Fruit fly (Drosophila melanogaster) whole organism, embryonic: Measurements from ENCODE around the gene Pa1.
A peak's percentile ranks its signal among the peaks of the same experiment; 100 is the strongest.

Experiments
- Abd-B ChIP-seq: fragments of 200-800 bp; sonication (Bioruptor generic); optimal IDR thresholded peaks from 2 replicates; lab custom pipeline; 2018; ENCODE audit warnings: missing biosample characterization, mild to moderate bottlenecking, missing genetic modification characterization, moderate library complexity
- Asciz ChIP-seq: fragments of 200-800 bp; sonication (Bioruptor generic); optimal IDR thresholded peaks from 2 replicates; lab custom pipeline; 2017; ENCODE audit warnings: missing biosample characterization, mild to moderate bottlenecking, missing genetic modification characterization, missing genetic modification reagents
- B-H2 ChIP-seq: fragments of 200-800 bp; sonication (Bioruptor generic); optimal IDR thresholded peaks from 2 replicates; lab custom pipeline; 2018; ENCODE audit warnings: missing biosample characterization, mild to moderate bottlenecking, missing genetic modification characterization
- Bdp1 ChIP-seq: fragments of 200-800 bp; sonication (Bioruptor generic); optimal IDR thresholded peaks from 3 replicates; lab custom pipeline; 2016; ENCODE audit warnings: missing biosample characterization, missing genetic modification characterization
- C15 ChIP-seq: fragments of 200-800 bp; sonication (Bioruptor generic); IDR thresholded peaks from 3 replicates; pipeline ENCODE4 v1.3.6; 2022; ENCODE audit warnings: missing biosample characterization, missing genetic modification characterization
- CG1024 ChIP-seq: fragments of 200-800 bp; sonication (Bioruptor generic); IDR thresholded peaks from 2 replicates; pipeline ENCODE4 v1.3.6; 2022; ENCODE audit warnings: missing biosample characterization, missing genetic modification characterization
- CG11560 ChIP-seq: fragments of 200-800 bp; sonication (Bioruptor generic); IDR thresholded peaks from 3 replicates; pipeline ENCODE4 v1.3.6; 2022; ENCODE audit warnings: missing biosample characterization, missing genetic modification characterization
- CG1529 ChIP-seq: fragments of 200-800 bp; sonication (Bioruptor generic); optimal IDR thresholded peaks from 3 replicates; lab custom pipeline; 2018; ENCODE audit warnings: missing biosample characterization, missing genetic modification characterization
- CG17328 ChIP-seq: fragments of 200-800 bp; sonication (Bioruptor generic); IDR thresholded peaks from 2 replicates; pipeline ENCODE4 v1.3.6; 2022; ENCODE audit warnings: missing biosample characterization, missing genetic modification characterization
- CG17912 ChIP-seq: fragments of 200-800 bp; sonication (Bioruptor generic); optimal IDR thresholded peaks from 2 replicates; lab custom pipeline; 2018; ENCODE audit warnings: missing biosample characterization, mild to moderate bottlenecking, missing genetic modification characterization
- CG18599 ChIP-seq: fragments of 200-800 bp; sonication (Bioruptor generic); optimal IDR thresholded peaks from 3 replicates; lab custom pipeline; 2017; ENCODE audit warnings: missing biosample characterization, missing genetic modification characterization, mild to moderate bottlenecking, moderate library complexity, missing genetic modification reagents
- CG4360 ChIP-seq: fragments of 200-800 bp; sonication (Bioruptor generic); IDR thresholded peaks from 2 replicates; pipeline ENCODE4 v1.3.6; 2022; ENCODE audit warnings: missing biosample characterization, missing genetic modification characterization
- CG5180 ChIP-seq: fragments of 200-800 bp; sonication (Bioruptor generic); optimal IDR thresholded peaks from 3 replicates; lab custom pipeline; 2017; ENCODE audit warnings: missing biosample characterization, missing genetic modification characterization, mild to moderate bottlenecking, moderate library complexity, missing genetic modification reagents
- CG7786 ChIP-seq: fragments of 200-800 bp; sonication (Bioruptor generic); optimal IDR thresholded peaks from 2 replicates; lab custom pipeline; 2016; ENCODE audit warnings: missing biosample characterization, missing genetic modification characterization
- CG7839 ChIP-seq: fragments of 200-800 bp; sonication (Bioruptor generic); optimal IDR thresholded peaks from 3 replicates; lab custom pipeline; 2018; ENCODE audit warnings: missing biosample characterization, mild to moderate bottlenecking, missing genetic modification characterization, moderate library complexity
- CG8290 ChIP-seq, 3 experiments: fragments of 200-800 bp; sonication (Bioruptor generic); optimal IDR thresholded peaks; 2 replicates each; lab custom pipeline; 2016 to 2019; ENCODE audit warnings: missing biosample characterization in 3 of 3, missing genetic modification characterization in 3 of 3, mild to moderate bottlenecking in 2 of 3, moderate library complexity in 1 of 3
- CkIIα-i1 ChIP-seq: fragments of 200-800 bp; sonication (Bioruptor generic); IDR thresholded peaks from 2 replicates; pipeline ENCODE4 v1.3.6; 2022; ENCODE audit warnings: missing biosample characterization, missing genetic modification characterization
- Dref ChIP-seq: fragments of 200-800 bp; sonication (Bioruptor generic); IDR thresholded peaks from 2 replicates; pipeline ENCODE4 v1.3.6; 2022; ENCODE audit warnings: missing biosample characterization, missing genetic modification characterization
- Ets97D ChIP-seq: fragments of 200-800 bp; sonication (Bioruptor generic); optimal IDR thresholded peaks from 3 replicates; lab custom pipeline; 2016; ENCODE audit warnings: missing biosample characterization, missing genetic modification characterization
- Gsc ChIP-seq: fragments of 200-800 bp; sonication (Bioruptor generic); IDR thresholded peaks from 2 replicates; pipeline ENCODE4 v1.3.6; 2022; ENCODE audit warnings: missing biosample characterization, missing genetic modification characterization
- Hmr ChIP-seq: fragments of 200-800 bp; sonication (Bioruptor generic); optimal IDR thresholded peaks from 3 replicates; lab custom pipeline; 2017; ENCODE audit warnings: mild to moderate bottlenecking, missing biosample characterization, missing genetic modification reagents, missing genetic modification characterization
- Lpt ChIP-seq: fragments of >200 bp; optimal IDR thresholded peaks from 2 replicates; lab custom pipeline; 2018; ENCODE audit warnings: missing biosample characterization, missing genetic modification characterization
- MESR4 ChIP-seq: fragments of 200-800 bp; sonication (Bioruptor generic); optimal IDR thresholded peaks from 2 replicates; lab custom pipeline; 2018; ENCODE audit warnings: missing biosample characterization, mild to moderate bottlenecking, missing genetic modification characterization, moderate library complexity
- Rfx ChIP-seq: fragments of 200-800 bp; sonication (Bioruptor generic); IDR thresholded peaks from 2 replicates; pipeline ENCODE4 v1.3.6; 2022; ENCODE audit warnings: missing biosample characterization, missing genetic modification characterization
- Trl ChIP-seq, 3 experiments: fragments of >200 bp in 2 of 3; fragments of 200-800 bp in 1 of 3; sonication (Bioruptor generic) in 1 of 3; optimal IDR thresholded peaks; 2 replicates in 1 of 3; 3 replicates in 2 of 3; lab custom pipeline; 2016 to 2017; ENCODE audit warnings: missing biosample characterization in 1 of 3, missing genetic modification characterization in 1 of 3
- amos ChIP-seq: fragments of 200-800 bp; sonication (Bioruptor generic); IDR thresholded peaks from 2 replicates; pipeline ENCODE4 v1.3.6; 2022; ENCODE audit warnings: missing biosample characterization, missing genetic modification characterization; ENCODE audit not compliant: partially characterized antibody
- ara ChIP-seq: fragments of 200-800 bp; sonication (Bioruptor generic); IDR thresholded peaks from 2 replicates; pipeline ENCODE4 v1.3.6; 2022; ENCODE audit warnings: missing biosample characterization, missing genetic modification characterization
- bsh ChIP-seq, 2 experiments: fragments of 200-800 bp; sonication (Bioruptor generic); optimal IDR thresholded peaks; 2 replicates each; lab custom pipeline; 2017 to 2018; ENCODE audit warnings: mild to moderate bottlenecking in 2 of 2, missing biosample characterization in 2 of 2, missing genetic modification characterization in 2 of 2, moderate library complexity in 1 of 2
- crc ChIP-seq: fragments of 200-800 bp; sonication (Bioruptor generic); optimal IDR thresholded peaks from 2 replicates; lab custom pipeline; 2016; ENCODE audit warnings: missing biosample characterization, missing genetic modification characterization
- crp ChIP-seq, 2 experiments: fragments of 200-800 bp; sonication (Bioruptor generic); optimal IDR thresholded peaks; 2 replicates in 1 of 2; 3 replicates in 1 of 2; lab custom pipeline; 2017; ENCODE audit warnings: missing biosample characterization in 2 of 2, missing genetic modification characterization in 2 of 2, mild to moderate bottlenecking in 1 of 2, moderate library complexity in 1 of 2
- cwo ChIP-seq: fragments of 200-800 bp; sonication (Bioruptor generic); optimal IDR thresholded peaks from 3 replicates; lab custom pipeline; 2017; ENCODE audit warnings: missing biosample characterization, missing genetic modification characterization, mild to moderate bottlenecking, moderate library complexity, missing genetic modification reagents
- dmrt11E ChIP-seq: fragments of 200-800 bp; sonication (Bioruptor generic); optimal IDR thresholded peaks from 3 replicates; lab custom pipeline; 2018; ENCODE audit warnings: missing biosample characterization, mild to moderate bottlenecking, missing genetic modification characterization, moderate library complexity
- dmrt99B ChIP-seq: fragments of 200-800 bp; sonication (Bioruptor generic); optimal IDR thresholded peaks from 2 replicates; lab custom pipeline; 2018; ENCODE audit warnings: missing biosample characterization, mild to moderate bottlenecking, missing genetic modification characterization, moderate library complexity
- grn ChIP-seq: fragments of 200-800 bp; sonication (Bioruptor generic); optimal IDR thresholded peaks from 3 replicates; lab custom pipeline; 2017; ENCODE audit warnings: missing biosample characterization, missing genetic modification characterization
- h ChIP-seq: fragments of >200 bp; optimal IDR thresholded peaks from 2 replicates; lab custom pipeline; 2017
- hbn ChIP-seq: fragments of 200-800 bp; sonication (Bioruptor generic); IDR thresholded peaks from 2 replicates; pipeline ENCODE4 v1.3.6; 2022; ENCODE audit warnings: missing biosample characterization, missing genetic modification characterization; ENCODE audit not compliant: partially characterized antibody
- her ChIP-seq: fragments of 200-800 bp; sonication (Bioruptor generic); optimal IDR thresholded peaks from 2 replicates; lab custom pipeline; 2016; ENCODE audit warnings: missing biosample characterization, missing genetic modification characterization
- inv ChIP-seq: fragments of 200-800 bp; sonication (Bioruptor generic); IDR thresholded peaks from 2 replicates; pipeline ENCODE4 v1.3.6; 2022; ENCODE audit warnings: missing biosample characterization, missing genetic modification characterization; ENCODE audit not compliant: partially characterized antibody
- lov ChIP-seq, 2 experiments: fragments of 200-800 bp in 1 of 2; fragments of >200 bp in 1 of 2; sonication (Bioruptor generic) in 1 of 2; IDR thresholded peaks in 1 of 2; optimal IDR thresholded peaks in 1 of 2; 2 replicates in 1 of 2; 3 replicates in 1 of 2; pipeline versions ENCODE4 v1.3.6 to Lab custom; 2017 to 2022; ENCODE audit warnings: missing biosample characterization in 1 of 2, missing genetic modification characterization in 1 of 2
- nerfin-1 ChIP-seq: fragments of 200-800 bp; sonication (Bioruptor generic); optimal IDR thresholded peaks from 3 replicates; lab custom pipeline; 2019; ENCODE audit warnings: missing biosample characterization, mild to moderate bottlenecking, missing genetic modification characterization, moderate library complexity
- nom ChIP-seq: fragments of 200-800 bp; sonication (Bioruptor generic); optimal IDR thresholded peaks from 2 replicates; lab custom pipeline; 2017; ENCODE audit warnings: missing biosample characterization, missing genetic modification characterization, mild to moderate bottlenecking, moderate library complexity, missing genetic modification reagents
- otp ChIP-seq: fragments of 200-800 bp; sonication (Bioruptor generic); IDR thresholded peaks from 3 replicates; pipeline ENCODE4, ENCODE4 v1.3.6; 2022; ENCODE audit warnings: missing biosample characterization, missing genetic modification characterization
- pros ChIP-seq: fragments of 200-800 bp; sonication (Bioruptor generic); optimal IDR thresholded peaks from 3 replicates; lab custom pipeline; 2019; ENCODE audit warnings: missing biosample characterization, mild to moderate bottlenecking, missing genetic modification characterization, moderate library complexity
- ro ChIP-seq: fragments of 200-800 bp; sonication (Bioruptor generic); IDR thresholded peaks from 2 replicates; pipeline ENCODE4 v1.3.6; 2022; ENCODE audit warnings: missing biosample characterization, missing genetic modification characterization
- slp2 ChIP-seq: fragments of 200-800 bp; sonication (Bioruptor generic); optimal IDR thresholded peaks from 2 replicates; lab custom pipeline; 2016; ENCODE audit warnings: missing biosample characterization, missing genetic modification characterization
- sr ChIP-seq: fragments of 200-800 bp; sonication (Bioruptor generic); IDR thresholded peaks from 3 replicates; pipeline ENCODE4 v1.3.6; 2022; ENCODE audit warnings: missing biosample characterization, missing genetic modification characterization
- tup ChIP-seq: fragments of 200-800 bp; sonication (Bioruptor generic); optimal IDR thresholded peaks from 2 replicates; lab custom pipeline; 2016; ENCODE audit warnings: missing biosample characterization, mild to moderate bottlenecking, missing genetic modification characterization, moderate library complexity
- usp ChIP-seq: fragments of >200 bp; optimal IDR thresholded peaks from 2 replicates; lab custom pipeline; 2017; ENCODE audit warnings: missing biosample characterization, missing genetic modification characterization
- z ChIP-seq: fragments of 200-800 bp; sonication (Bioruptor generic); IDR thresholded peaks from 3 replicates; pipeline ENCODE4 v1.3.6; 2022; ENCODE audit warnings: missing biosample characterization, missing genetic modification characterization

Pa1 gene

dm6 chrX:11351351-11351750, 7.7 kb upstream of the Pa1 start (continued):
- TF ChIP-seq Ets97D (GFP tag; lab: Kevin White, UChicago) (peak; percentile 63), h (no peak), dmrt99B (tag; lab: Kevin White, UChicago) (peak; percentile 95), her (peak; percentile 92), CG1529 (peak; percentile 88), Lpt (GFP tag; lab: Kevin White, UChicago) (no peak), amos (GFP tag; lab: Robert Waterston, UW) (no peak), sr (GFP tag; lab: Robert Waterston, UW) (peak; percentile 87), CG7839 (tag; lab: Kevin White, UChicago) (peak; percentile 94), Hmr (GFP tag; lab: Kevin White, UChicago) (peak; percentile 92), usp (GFP tag; lab: Kevin White, UChicago) (no peak), lov (optimal IDR thresholded peaks at IDR 0.05; lab: Kevin White, UChicago) (no peak), lov (GFP tag; IDR thresholded peaks at IDR 0.05; lab: Robert Waterston, UW) (peak; percentile 95), Gsc (GFP tag; lab: Robert Waterston, UW) (peak; percentile 84), inv (no peak), z (GFP tag; lab: Robert Waterston, UW) (peak; percentile 65; the same call in 2 of the 3 replicates), tup (GFP tag; lab: Kevin White, UChicago) (peak; percentile 78), MESR4 (GFP tag; lab: Kevin White, UChicago) (peak; percentile 12), crc (GFP tag; lab: Kevin White, UChicago) (peak; percentile 87), CG7786 (GFP tag; lab: Kevin White, UChicago) (peak; percentile 94), hbn (GFP tag; lab: Robert Waterston, UW) (no peak), nom (peak; percentile 86), Asciz (GFP tag; lab: Kevin White, UChicago) (peak; percentile 86), CG8290 (GFP tag; optimal IDR thresholded peaks at IDR 0.05; lab: Kevin White, UChicago) (peak; percentile 73), CG8290 (tag; optimal IDR thresholded peaks at IDR 0.05; lab: Kevin White, UChicago) (peak in 1 of 2 experiments; percentile 99), dmrt11E (tag; lab: Kevin White, UChicago) (peak; percentile 87), CG5180 (GFP tag; lab: Kevin White, UChicago) (peak; percentile 85), C15 (GFP tag; lab: Robert Waterston, UW) (peak; percentile 80; the same call in 2 of the 3 replicates), nerfin-1 (tag; lab: Kevin White, UChicago) (peak; percentile 79), CG11560 (tag; lab: Robert Waterston, UW) (peak; percentile 82; the same call in 2 of the 3 replicates), ro (GFP tag; lab: Robert Waterston, UW) (peak; percentile 89), Bdp1 (peak; percentile 84), Dref (GFP tag; lab: Robert Waterston, UW) (peak; percentile 39), cwo (GFP tag; lab: Kevin White, UChicago) (peak; percentile 87), ara (peak; percentile 93), CkIIα-i1 (GFP tag; lab: Robert Waterston, UW) (peak; percentile 72; the same call in 1 of the 2 replicates), slp2 (GFP tag; lab: Kevin White, UChicago) (peak; percentile 85), pros (GFP tag; lab: Kevin White, UChicago) (peak; percentile 10), Trl (optimal IDR thresholded peaks at IDR 0.05; lab: Kevin White, UChicago) (no peak), Trl (GFP tag; optimal IDR thresholded peaks at IDR 0.05; lab: Kevin White, UChicago) (peak; percentile 93), Abd-B (GFP tag; lab: Kevin White, UChicago) (peak; percentile 91), crp (GFP tag; optimal IDR thresholded peaks at IDR 0.05; lab: Kevin White, UChicago) (peak in 1 of 2 experiments; percentile 50), Rfx (peak; percentile 96), grn (GFP tag; lab: Kevin White, UChicago) (peak; percentile 34), otp (GFP tag; lab: Robert Waterston, UW) (peak; percentile 95), CG17912 (peak; percentile 87), B-H2 (peak; percentile 74), CG17328 (GFP tag; lab: Robert Waterston, UW) (peak; percentile 97), CG18599 (GFP tag; lab: Kevin White, UChicago) (peak; percentile 95), CG4360 (GFP tag; lab: Robert Waterston, UW) (peak; percentile 79), bsh (GFP tag; optimal IDR thresholded peaks at IDR 0.05; lab: Kevin White, UChicago) (peak; percentile 83 to 94), CG1024 (GFP tag; lab: Robert Waterston, UW) (peak; percentile 93)
